Worm (Caenorhabditis elegans) whole organism, L3 larva: ENCODE results near the gene C45G9.5.

Source experiments
- R02D3.7 ChIP-seq: fragments of 150-350 bp; optimal IDR thresholded peaks from 2 replicates; lab custom pipeline; 2014; ENCODE audit warnings: missing biosample characterization, missing genetic modification characterization
- ZK546.5 ChIP-seq: sonication (generic microtip); optimal IDR thresholded peaks from 2 replicates; lab custom pipeline; 2017; ENCODE audit warnings: missing biosample characterization, missing genetic modification characterization
- aly-2 ChIP-seq: fragments of 150-350 bp; optimal IDR thresholded peaks from 2 replicates; lab custom pipeline; 2014; ENCODE audit warnings: missing biosample characterization, missing genetic modification characterization
- ama-1 ChIP-seq: fragments of 150-350 bp; optimal IDR thresholded peaks from 2 replicates; lab custom pipeline; 2018
- ceh-16 ChIP-seq: sonication (generic microtip); optimal IDR thresholded peaks from 2 replicates; lab custom pipeline; 2017; ENCODE audit warnings: missing biosample characterization, missing genetic modification characterization
- ceh-82 ChIP-seq: fragments of 150-350 bp; optimal IDR thresholded peaks from 2 replicates; lab custom pipeline; 2014; ENCODE audit warnings: missing biosample characterization, missing genetic modification characterization
- egl-5 ChIP-seq: fragments of 150-350 bp; optimal IDR thresholded peaks from 2 replicates; lab custom pipeline; 2017; ENCODE audit warnings: missing biosample characterization, missing genetic modification reagents, missing genetic modification characterization, inconsistent platforms
- elt-1 ChIP-seq: fragments of 150-350 bp; optimal IDR thresholded peaks from 2 replicates; lab custom pipeline; 2014; ENCODE audit warnings: missing biosample characterization, missing genetic modification characterization
- elt-2 ChIP-seq: sonication (generic microtip); optimal IDR thresholded peaks from 2 replicates; lab custom pipeline; 2016; ENCODE audit warnings: missing genetic modification reagents, mild to moderate bottlenecking, missing genetic modification characterization, missing compliant biosample characterization
- elt-3 ChIP-seq, 3 experiments: fragments of 150-350 bp in 1 of 3; sonication (generic microtip) in 2 of 3; optimal IDR thresholded peaks; 2 replicates in 2 of 3; 4 replicates in 1 of 3; lab custom pipeline; 2014 to 2017; ENCODE audit warnings: missing biosample characterization in 3 of 3, missing genetic modification characterization in 3 of 3
- eor-1 ChIP-seq, 2 experiments: fragments of 150-350 bp; optimal IDR thresholded peaks; 2 replicates each; lab custom pipeline; 2014 to 2018; ENCODE audit warnings: missing biosample characterization in 2 of 2, missing genetic modification characterization in 2 of 2
- fkh-10 ChIP-seq: sonication (generic microtip); optimal IDR thresholded peaks from 2 replicates; lab custom pipeline; 2017; ENCODE audit warnings: missing biosample characterization, missing genetic modification reagents, missing genetic modification characterization
- fos-1 ChIP-seq: fragments of 150-350 bp; optimal IDR thresholded peaks from 2 replicates; lab custom pipeline; 2014; ENCODE audit warnings: missing biosample characterization, missing genetic modification characterization
- hmg-11 ChIP-seq: sonication (generic microtip); optimal IDR thresholded peaks from 2 replicates; lab custom pipeline; 2016; ENCODE audit warnings: missing genetic modification characterization, missing compliant biosample characterization
- jun-1 ChIP-seq: fragments of 150-350 bp; optimal IDR thresholded peaks from 2 replicates; lab custom pipeline; 2014; ENCODE audit warnings: missing biosample characterization, missing genetic modification reagents, missing genetic modification characterization
- lin-15B ChIP-seq: fragments of 150-350 bp; optimal IDR thresholded peaks from 2 replicates; lab custom pipeline; 2014; ENCODE audit warnings: missing biosample characterization, missing genetic modification characterization
- lin-39 ChIP-seq: fragments of 150-350 bp; optimal IDR thresholded peaks from 2 replicates; lab custom pipeline; 2018; ENCODE audit warnings: missing biosample characterization, missing genetic modification reagents, missing genetic modification characterization
- lsy-12 ChIP-seq: sonication (generic microtip); optimal IDR thresholded peaks from 2 replicates; lab custom pipeline; 2016; ENCODE audit warnings: mild to moderate bottlenecking, missing genetic modification characterization, missing compliant biosample characterization
- mdl-1 ChIP-seq: fragments of 150-350 bp; optimal IDR thresholded peaks from 2 replicates; lab custom pipeline; 2014; ENCODE audit warnings: missing biosample characterization, missing genetic modification characterization
- mml-1 ChIP-seq: fragments of 150-350 bp; sonication (generic microtip); optimal IDR thresholded peaks from 3 replicates; lab custom pipeline; 2014; ENCODE audit warnings: missing biosample characterization, missing genetic modification characterization
- nfya-1 ChIP-seq: sonication (generic microtip); optimal IDR thresholded peaks from 2 replicates; lab custom pipeline; 2017; ENCODE audit warnings: missing genetic modification characterization, mild to moderate bottlenecking, missing compliant biosample characterization, antibody characterized with exemption, moderate library complexity; ENCODE audit not compliant: insufficient read depth
- nhr-11 ChIP-seq: fragments of 150-350 bp; optimal IDR thresholded peaks from 2 replicates; lab custom pipeline; 2014; ENCODE audit warnings: missing biosample characterization, missing genetic modification characterization
- nhr-12 ChIP-seq: fragments of 150-350 bp; optimal IDR thresholded peaks from 2 replicates; lab custom pipeline; 2014; ENCODE audit warnings: missing biosample characterization, missing genetic modification characterization
- nhr-23 ChIP-seq: fragments of 150-350 bp; optimal IDR thresholded peaks from 2 replicates; lab custom pipeline; 2014; ENCODE audit warnings: missing biosample characterization, missing genetic modification reagents, missing genetic modification characterization
- nhr-237 ChIP-seq: fragments of 150-350 bp; optimal IDR thresholded peaks from 2 replicates; lab custom pipeline; 2014; ENCODE audit warnings: missing biosample characterization, missing genetic modification characterization
- nhr-25 ChIP-seq: sonication (generic microtip); optimal IDR thresholded peaks from 2 replicates; lab custom pipeline; 2017; ENCODE audit warnings: missing biosample characterization, missing genetic modification characterization
- nhr-28 ChIP-seq: fragments of 150-350 bp; optimal IDR thresholded peaks from 2 replicates; lab custom pipeline; 2014; ENCODE audit warnings: missing biosample characterization, missing genetic modification characterization
- nhr-43 ChIP-seq: sonication (generic microtip); optimal IDR thresholded peaks from 2 replicates; lab custom pipeline; 2016; ENCODE audit warnings: mild to moderate bottlenecking, missing genetic modification characterization, missing compliant biosample characterization; ENCODE audit not compliant: poor library complexity, severe bottlenecking
- nhr-67 ChIP-seq: fragments of 150-350 bp; optimal IDR thresholded peaks from 2 replicates; lab custom pipeline; 2014; ENCODE audit warnings: missing biosample characterization, missing genetic modification characterization
- nhr-76 ChIP-seq: fragments of 150-350 bp; sonication (generic microtip); optimal IDR thresholded peaks from 5 replicates; lab custom pipeline; 2014; ENCODE audit warnings: missing biosample characterization, missing genetic modification characterization
- nhr-77 ChIP-seq: fragments of 150-350 bp; optimal IDR thresholded peaks from 2 replicates; lab custom pipeline; 2014; ENCODE audit warnings: missing biosample characterization, missing genetic modification characterization
- pha-4 ChIP-seq: fragments of 150-350 bp; optimal IDR thresholded peaks from 2 replicates; lab custom pipeline; 2014; ENCODE audit warnings: missing biosample characterization, missing genetic modification reagents, missing genetic modification characterization
- sea-2 ChIP-seq: fragments of 150-350 bp; sonication (generic microtip); optimal IDR thresholded peaks from 4 replicates; lab custom pipeline; 2014; ENCODE audit warnings: missing biosample characterization, missing genetic modification reagents, missing genetic modification characterization
- tbx-2 ChIP-seq: sonication (generic microtip); optimal IDR thresholded peaks from 2 replicates; lab custom pipeline; 2016; ENCODE audit warnings: mild to moderate bottlenecking, missing genetic modification characterization, missing compliant biosample characterization
- unc-39 ChIP-seq: sonication (generic microtip); optimal IDR thresholded peaks from 4 replicates; lab custom pipeline; 2017; ENCODE audit warnings: missing biosample characterization, missing genetic modification characterization
- unc-62 ChIP-seq: fragments of 150-350 bp; sonication (generic microtip); optimal IDR thresholded peaks from 4 replicates; lab custom pipeline; 2014; ENCODE audit warnings: missing biosample characterization, missing genetic modification reagents, missing genetic modification characterization
- zag-1 ChIP-seq: fragments of 150-350 bp; optimal IDR thresholded peaks from 2 replicates; lab custom pipeline; 2014; ENCODE audit warnings: missing biosample characterization, missing genetic modification characterization
- ztf-11 ChIP-seq: fragments of 150-350 bp; optimal IDR thresholded peaks from 2 replicates; lab custom pipeline; 2014; ENCODE audit warnings: missing biosample characterization, missing genetic modification characterization
- ztf-4 ChIP-seq: fragments of 150-350 bp; optimal IDR thresholded peaks from 2 replicates; lab custom pipeline; 2014; ENCODE audit warnings: missing biosample characterization, missing genetic modification characterization

The C45G9.5 gene

ce11 chrIII:5025136-5025629 is 22.7 kb upstream of the C45G9.5 start:
- TF ChIP-seq eor-1 (tag; optimal IDR thresholded peaks at IDR 0.05; lab: Kevin White, UChicago) (no peak), nhr-43 (peak; percentile 86), hmg-11 (tag; lab: Kevin White, UChicago) (no peak), elt-2 (peak; percentile 30), pha-4 (tag; lab: Kevin White, UChicago) (peak; percentile 71), R02D3.7 (no peak), ama-1 (lab: Kevin White, UChicago) (peak; percentile 98), unc-39 (tag; lab: Kevin White, UChicago) (no peak), unc-62 (no peak), mml-1 (tag; lab: Kevin White, UChicago) (no peak), ztf-4 (tag; lab: Kevin White, UChicago) (no peak), nhr-25 (tag; lab: Kevin White, UChicago) (peak; percentile 68), ZK546.5 (tag; lab: Kevin White, UChicago) (no peak), nhr-237 (tag; lab: Kevin White, UChicago) (no peak), ztf-11 (no peak), nhr-23 (tag; lab: Kevin White, UChicago) (peak; percentile 16), tbx-2 (peak; percentile 16), nhr-11 (no peak), fkh-10 (GFP tag; lab: Kevin White, UChicago) (no peak), nhr-76 (no peak), lin-39 (tag; lab: Kevin White, UChicago) (no peak), elt-1 (tag; lab: Kevin White, UChicago) (no peak), nhr-28 (no peak), nfya-1 (tag; lab: Kevin White, UChicago) (peak; percentile 12), nhr-12 (tag; lab: Kevin White, UChicago) (no peak), nhr-77 (tag; lab: Kevin White, UChicago) (no peak), lsy-12 (tag; lab: Kevin White, UChicago) (peak; percentile 46), jun-1 (tag; lab: Kevin White, UChicago) (no peak), ceh-82 (tag; lab: Kevin White, UChicago) (no peak), sea-2 (GFP tag; lab: Kevin White, UChicago) (no peak), elt-3 (tag; optimal IDR thresholded peaks at IDR 0.05; lab: Kevin White, UChicago) (no peak), zag-1 (tag; lab: Kevin White, UChicago) (no peak), egl-5 (no peak), nhr-67 (tag; lab: Kevin White, UChicago) (no peak)

- no peak for TF ChIP-seq ceh-82 (tag; lab: Kevin White, UChicago)
- no peak for TF ChIP-seq aly-2 (tag; lab: Kevin White, UChicago)
- TF ChIP-seq lin-15B = no peak
- no peak for TF ChIP-seq nhr-28
- no peak for TF ChIP-seq fos-1
- no peak for TF ChIP-seq elt-3 (tag; optimal IDR thresholded peaks at IDR 0.05; lab: Kevin White, UChicago)
- TF ChIP-seq mdl-1 = no peak
- TF ChIP-seq, all 47 proteins: peak for 0
Measured at ce11 chrIII:5026366-5026765, 21.6 kb upstream of the C45G9.5 start.

- TF ChIP-seq ztf-4 (tag; lab: Kevin White, UChicago) (no peak), nhr-76 (no peak), nhr-11 (no peak)
Measured at ce11 chrIII:5027219-5027618, 20.7 kb upstream of the C45G9.5 start.

- no peak for TF ChIP-seq ztf-4 (tag; lab: Kevin White, UChicago)
- no peak for TF ChIP-seq ZK546.5 (tag; lab: Kevin White, UChicago)
- no peak for TF ChIP-seq nhr-28
- no peak for TF ChIP-seq zag-1 (tag; lab: Kevin White, UChicago)
- TF ChIP-seq fkh-10 (GFP tag; lab: Kevin White, UChicago) = no peak
- TF ChIP-seq ceh-16 (tag; lab: Kevin White, UChicago) = no peak
- no peak for TF ChIP-seq lsy-12 (tag; lab: Kevin White, UChicago)
- TF ChIP-seq fos-1 = no peak
- no peak for TF ChIP-seq nhr-11
- no peak for TF ChIP-seq ceh-82 (tag; lab: Kevin White, UChicago)
- no peak for TF ChIP-seq lin-39 (tag; lab: Kevin White, UChicago)
- no peak for TF ChIP-seq pha-4 (tag; lab: Kevin White, UChicago)
- no peak for TF ChIP-seq ztf-11
- no peak for TF ChIP-seq nhr-67 (tag; lab: Kevin White, UChicago)
- no peak for TF ChIP-seq ama-1 (lab: Kevin White, UChicago)
- no peak for TF ChIP-seq tbx-2
- no peak for TF ChIP-seq nhr-237 (tag; lab: Kevin White, UChicago)
Measured at ce11 chrIII:5030629-5031028, 17.3 kb upstream of the C45G9.5 start, which contains the start of gene klp-6. TSS of gene klp-6 (plus strand) at chrIII:5030929.
